Fruit fly (Drosophila melanogaster) whole organism: ENCODE data around the gene Msr-110.

Experiments used
- CG8478 ChIP-seq: fragments of >200 bp; optimal IDR thresholded peaks from 2 replicates; lab custom pipeline; 2018; ENCODE audit warnings: inconsistent platforms
- Dll ChIP-seq: fragments of >200 bp; optimal IDR thresholded peaks from 2 replicates; lab custom pipeline; 2017
- EcR ChIP-seq, 2 experiments: fragments of >200 bp; optimal IDR thresholded peaks; 2 replicates each; lab custom pipeline; 2017; ENCODE audit warnings: missing biosample characterization in 2 of 2, missing genetic modification characterization in 2 of 2, missing genetic modification reagents in 2 of 2
- pan ChIP-seq: fragments of >200 bp; optimal IDR thresholded peaks from 2 replicates; lab custom pipeline; 2017
- psq ChIP-seq: fragments of >200 bp; optimal IDR thresholded peaks from 2 replicates; lab custom pipeline; 2017
- usp ChIP-seq: fragments of >200 bp; optimal IDR thresholded peaks from 2 replicates; lab custom pipeline; 2017; ENCODE audit warnings: missing biosample characterization, missing genetic modification characterization, mixed read lengths

DNA sequence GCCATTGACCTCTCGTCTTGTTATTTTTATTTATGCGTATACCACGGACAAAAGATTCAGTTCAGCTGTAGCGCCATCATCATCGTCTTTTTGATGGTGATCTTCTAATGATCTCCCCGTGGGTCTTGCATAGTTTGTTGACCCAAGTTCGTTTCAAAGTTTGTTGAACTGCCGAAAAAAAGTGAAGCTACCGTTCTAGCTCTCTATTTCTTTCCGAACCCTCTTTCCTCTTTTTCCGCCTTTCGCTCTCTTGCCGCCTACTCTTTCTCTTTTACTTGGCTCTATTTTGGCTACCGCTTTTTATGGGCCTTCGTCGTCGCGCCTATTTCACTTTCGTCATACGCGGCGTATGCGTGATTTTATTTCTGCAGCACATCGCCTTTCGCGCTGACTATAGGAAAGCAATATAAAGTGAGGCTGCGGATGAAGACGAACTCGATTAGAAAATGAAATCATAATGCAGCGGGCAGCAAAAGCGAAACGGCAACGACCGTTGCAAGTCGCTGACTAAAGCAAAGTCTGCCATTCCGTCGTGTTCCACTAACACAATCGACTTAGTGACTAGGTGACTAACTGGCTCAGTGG is 31.7 kb upstream of the Msr-110 start:
- TF ChIP-seq CG8478 (lab: Kevin White, UChicago): no peak
- TF ChIP-seq psq (lab: Kevin White, UChicago): no peak
- no peak for TF ChIP-seq pan
- TF ChIP-seq usp (GFP tag; lab: Kevin White, UChicago): no peak
- no peak for TF ChIP-seq Dll
- TF ChIP-seq EcR (GFP tag; optimal IDR thresholded peaks at IDR 0.05; lab: Kevin White, UChicago): no peak
